Worm (Caenorhabditis elegans): ENCODE results near the gene szy-2.

szy-2 gene

ce11 chrIII:5349250-5349649, 21.8 kb downstream of the szy-2 start, which contains the start of gene thoc-5:
Gene thoc-5 (minus strand): TSS chrIII:5349401.
- TF ChIP-seq pha-2 (tag; optimal IDR thresholded peaks at IDR 0.05), result no peak
- TF ChIP-seq madf-2 (tag; optimal IDR thresholded peaks at IDR 0.05), result no peak
- TF ChIP-seq ets-4 (tag; optimal IDR thresholded peaks at IDR 0.05), result peak; percentile 100
- TF ChIP-seq tbx-7 (tag; optimal IDR thresholded peaks at IDR 0.05), result peak; percentile 92
- TF ChIP-seq pax-1 (tag; optimal IDR thresholded peaks at IDR 0.05), result no peak
- peak; percentile 10 for TF ChIP-seq ahr-1 (tag; optimal IDR thresholded peaks at IDR 0.05)
- TF ChIP-seq ceh-6 (GFP tag; optimal IDR thresholded peaks at IDR 0.05), result no peak
- TF ChIP-seq lin-11 (tag; optimal IDR thresholded peaks at IDR 0.05), result no peak
- no peak for TF ChIP-seq pat-9 (tag; optimal IDR thresholded peaks at IDR 0.05)
- TF ChIP-seq odd-2 (tag; optimal IDR thresholded peaks at IDR 0.05), result no peak
- TF ChIP-seq lim-6 (tag; optimal IDR thresholded peaks at IDR 0.05), result peak; percentile 64
- no peak for TF ChIP-seq nhr-11 (tag; optimal IDR thresholded peaks at IDR 0.05)
- no peak for TF ChIP-seq C38D4.7 (GFP tag; optimal IDR thresholded peaks at IDR 0.05)
- no peak for TF ChIP-seq K09A11.1 (tag; optimal IDR thresholded peaks at IDR 0.05; ENCODE audit: insufficient read depth)
- no peak for TF ChIP-seq ama-1 (optimal IDR thresholded peaks at IDR 0.05)
- TF ChIP-seq nfya-1 (tag; optimal IDR thresholded peaks at IDR 0.05), result no peak
- peak; percentile 37; the same call in 1 of the 2 replicates for TF ChIP-seq unc-3 (GFP tag; conservative IDR thresholded peaks at IDR 0.05)
- no peak for TF ChIP-seq unc-3 (tag; optimal IDR thresholded peaks at IDR 0.05)
- peak; percentile 4 for TF ChIP-seq ceh-19 (GFP tag; optimal IDR thresholded peaks at IDR 0.05)
- TF ChIP-seq dve-1 (tag; optimal IDR thresholded peaks at IDR 0.05), result no peak
- TF ChIP-seq C08G9.2 (tag; optimal IDR thresholded peaks at IDR 0.05), result peak; percentile 99
- TF ChIP-seq tbx-2 (tag; optimal IDR thresholded peaks at IDR 0.05), result peak; percentile 92
- no peak for TF ChIP-seq ceh-9 (tag; optimal IDR thresholded peaks at IDR 0.05)
- TF ChIP-seq unc-86 (tag; optimal IDR thresholded peaks at IDR 0.05), result peak; percentile 11
- TF ChIP-seq ceh-14 (tag; optimal IDR thresholded peaks at IDR 0.05), result peak; percentile 31
- TF ChIP-seq ceh-2 (tag; optimal IDR thresholded peaks at IDR 0.05), result peak; percentile 97
- TF ChIP-seq F13H6.1 (tag; optimal IDR thresholded peaks at IDR 0.05), result peak; percentile 86
- peak; percentile 53 for TF ChIP-seq sdc-2 (tag; optimal IDR thresholded peaks at IDR 0.05)
- peak; percentile 34 for TF ChIP-seq hlh-6 (tag; optimal IDR thresholded peaks at IDR 0.05)
- no peak for TF ChIP-seq hlh-13 (GFP tag; optimal IDR thresholded peaks at IDR 0.05)
- TF ChIP-seq syd-9 (tag; optimal IDR thresholded peaks at IDR 0.05), result no peak
- TF ChIP-seq pha-4 (tag; optimal IDR thresholded peaks at IDR 0.05), result no peak
- no peak for TF ChIP-seq ceh-48 (tag; optimal IDR thresholded peaks at IDR 0.05)
- peak; percentile 51 for TF ChIP-seq elt-2 (tag; optimal IDR thresholded peaks at IDR 0.05)
- no peak for TF ChIP-seq sox-2 (GFP tag; IDR thresholded peaks at IDR 0.05)
- TF ChIP-seq eyg-1 (tag; optimal IDR thresholded peaks at IDR 0.05), result no peak
- TF ChIP-seq pag-3 (tag; optimal IDR thresholded peaks at IDR 0.05; ENCODE audit: borderline replicate concordance), result no peak
- TF ChIP-seq fkh-10 (GFP tag; optimal IDR thresholded peaks at IDR 0.05), result no peak
- TF ChIP-seq ref-2 (tag; optimal IDR thresholded peaks at IDR 0.05), result peak; percentile 75
- TF ChIP-seq fax-1 (tag; optimal IDR thresholded peaks at IDR 0.05), result peak; percentile 70
- no peak for TF ChIP-seq Y22D7AL.16 (tag; optimal IDR thresholded peaks at IDR 0.05)
- peak; percentile 40 for TF ChIP-seq ceh-34 (tag; optimal IDR thresholded peaks at IDR 0.05)
- TF ChIP-seq ceh-31 (tag; optimal IDR thresholded peaks at IDR 0.05), result peak; percentile 96
- peak; percentile 74 for TF ChIP-seq rnt-1 (tag; optimal IDR thresholded peaks at IDR 0.05)
- TF ChIP-seq mec-3 (tag; optimal IDR thresholded peaks at IDR 0.05; ENCODE audit: borderline replicate concordance), result peak; percentile 58
- no peak for TF ChIP-seq hlh-30 (tag; optimal IDR thresholded peaks at IDR 0.05; ENCODE audit: insufficient read depth)
- no peak for TF ChIP-seq ceh-45 (GFP tag; IDR thresholded peaks at IDR 0.05)
- TF ChIP-seq elt-4 (tag; optimal IDR thresholded peaks at IDR 0.05), result no peak
- no peak for TF ChIP-seq ztf-16 (tag; optimal IDR thresholded peaks at IDR 0.05)
- TF ChIP-seq pqm-1 (tag; optimal IDR thresholded peaks at IDR 0.05), result peak; percentile 24
- no peak for TF ChIP-seq gmeb-2 (tag; optimal IDR thresholded peaks at IDR 0.05)
- TF ChIP-seq ceh-18 (tag; optimal IDR thresholded peaks at IDR 0.05), result peak; percentile 10
- TF ChIP-seq hlh-15 (tag; optimal IDR thresholded peaks at IDR 0.05), result peak; percentile 34
- peak; percentile 10 for TF ChIP-seq ttx-3 (tag; optimal IDR thresholded peaks at IDR 0.05)

Measured in whole organism, late embryonic.